Fruit fly (Drosophila melanogaster) whole organism, wandering third instar larva: ENCODE data around the gene Targ3.

Experiments used
- CG32264 ChIP-seq: fragments of 200-800 bp; sonication (Bioruptor generic); optimal IDR thresholded peaks from 2 replicates; lab custom pipeline; 2016; ENCODE audit warnings: missing biosample characterization, missing genetic modification characterization
- Dfd ChIP-seq: fragments of >200 bp; optimal IDR thresholded peaks from 2 replicates; lab custom pipeline; 2017; ENCODE audit warnings: missing biosample characterization, missing genetic modification characterization
- GATAd ChIP-seq: sonication (Bioruptor generic); optimal IDR thresholded peaks from 2 replicates; lab custom pipeline; 2016; ENCODE audit warnings: missing biosample characterization, missing genetic modification characterization
- Hr78 ChIP-seq: fragments of >200 bp; optimal IDR thresholded peaks from 2 replicates; lab custom pipeline; 2017; ENCODE audit warnings: missing biosample characterization, missing genetic modification characterization
- Jra ChIP-seq: sonication (Bioruptor generic); optimal IDR thresholded peaks from 2 replicates; lab custom pipeline; 2016; ENCODE audit warnings: missing biosample characterization, missing genetic modification characterization
- dl ChIP-seq, 2 experiments: fragments of 175-275, 200-275 bp in 1 of 2; fragments of 200-275 bp in 1 of 2; sonication (Bioruptor generic); optimal IDR thresholded peaks; lab custom pipeline; 2018; ENCODE audit warnings: mild to moderate bottlenecking in 2 of 2, missing biosample characterization in 2 of 2, missing genetic modification characterization in 2 of 2, moderate library complexity in 2 of 2; ENCODE audit not compliant: partially characterized antibody in 2 of 2, insufficient read depth in 1 of 2
- fru ChIP-seq: fragments of 200-800 bp; sonication (Bioruptor generic); optimal IDR thresholded peaks from 3 replicates; lab custom pipeline; 2016; ENCODE audit warnings: missing biosample characterization, mild to moderate bottlenecking, missing genetic modification characterization
- lola ChIP-seq: fragments of >200 bp; optimal IDR thresholded peaks from 2 replicates; lab custom pipeline; 2017; ENCODE audit warnings: missing biosample characterization, missing genetic modification characterization
- pan ChIP-seq: fragments of >200 bp; optimal IDR thresholded peaks from 2 replicates; lab custom pipeline; 2017
- psq ChIP-seq: fragments of 200-800 bp; sonication (Bioruptor generic); optimal IDR thresholded peaks from 3 replicates; lab custom pipeline; 2017; ENCODE audit warnings: missing biosample characterization, mild to moderate bottlenecking, missing genetic modification characterization, moderate library complexity
- rgr ChIP-seq: fragments of 200-800 bp; sonication (Bioruptor generic); optimal IDR thresholded peaks from 3 replicates; lab custom pipeline; 2016; ENCODE audit warnings: missing biosample characterization, mild to moderate bottlenecking, missing genetic modification characterization
- usp ChIP-seq: fragments of >200 bp; optimal IDR thresholded peaks from 2 replicates; lab custom pipeline; 2017; ENCODE audit warnings: missing biosample characterization, missing genetic modification characterization

dm6 chr3L:21219160-21219559 lies 22.5 kb downstream of the Targ3 start:
- TF ChIP-seq CG32264 (GFP tag; lab: Kevin White, UChicago) (no peak), pan (no peak), usp (GFP tag; lab: Kevin White, UChicago) (no peak), psq (GFP tag; lab: Kevin White, UChicago) (no peak), Dfd (no peak), dl (GFP tag; optimal IDR thresholded peaks at IDR 0.05; lab: Kevin White, UChicago; ENCODE audit: insufficient read depth in 1 of 2, partially characterized antibody in 2 of 2) (no peak), lola (GFP tag; lab: Kevin White, UChicago) (no peak), fru (GFP tag; lab: Kevin White, UChicago) (no peak), Jra (GFP tag; lab: Kevin White, UChicago) (no peak), rgr (GFP tag; lab: Kevin White, UChicago) (no peak), Hr78 (GFP tag; lab: Kevin White, UChicago) (no peak), GATAd (GFP tag; lab: Kevin White, UChicago) (no peak)
